Worm (Caenorhabditis elegans) whole organism, L2 larva: Measurements from ENCODE around the gene Y73C8C.4.

ENCODE experiments used
- C34F6.9 ChIP-seq: fragments of 150-350 bp; optimal IDR thresholded peaks from 2 replicates; lab custom pipeline; 2014; ENCODE audit warnings: missing biosample characterization, missing genetic modification characterization
- F13H6.1 ChIP-seq: sonication (generic microtip); optimal IDR thresholded peaks from 2 replicates; lab custom pipeline; 2016; ENCODE audit warnings: missing genetic modification characterization, missing compliant biosample characterization
- R02D3.7 ChIP-seq: fragments of 150-350 bp; optimal IDR thresholded peaks from 2 replicates; lab custom pipeline; 2014; ENCODE audit warnings: missing biosample characterization, missing genetic modification characterization
- ZK546.5 ChIP-seq: sonication (generic microtip); optimal IDR thresholded peaks from 2 replicates; lab custom pipeline; 2017; ENCODE audit warnings: missing biosample characterization, missing genetic modification characterization
- aly-2 ChIP-seq: fragments of 150-350 bp; optimal IDR thresholded peaks from 2 replicates; lab custom pipeline; 2014; ENCODE audit warnings: missing biosample characterization, missing genetic modification characterization
- blmp-1 ChIP-seq: sonication (generic microtip); optimal IDR thresholded peaks from 2 replicates; lab custom pipeline; 2017; ENCODE audit warnings: missing genetic modification characterization, mild to moderate bottlenecking, missing compliant biosample characterization, antibody characterized with exemption, moderate library complexity; ENCODE audit not compliant: insufficient read depth
- crh-2 ChIP-seq: sonication (generic microtip); optimal IDR thresholded peaks from 2 replicates; lab custom pipeline; 2017; ENCODE audit warnings: missing biosample characterization, missing genetic modification characterization
- dmd-4 ChIP-seq: sonication (generic microtip); optimal IDR thresholded peaks from 2 replicates; lab custom pipeline; 2017; ENCODE audit warnings: missing biosample characterization, missing genetic modification characterization
- egl-27 ChIP-seq: sonication (generic microtip); optimal IDR thresholded peaks from 3 replicates; lab custom pipeline; 2017; ENCODE audit warnings: missing biosample characterization, missing genetic modification reagents, missing genetic modification characterization
- elt-1 ChIP-seq: fragments of 150-350 bp; optimal IDR thresholded peaks from 2 replicates; lab custom pipeline; 2014; ENCODE audit warnings: missing biosample characterization, missing genetic modification characterization
- fos-1 ChIP-seq: fragments of 150-350 bp; optimal IDR thresholded peaks from 2 replicates; lab custom pipeline; 2014; ENCODE audit warnings: missing biosample characterization, missing genetic modification characterization
- lin-11 ChIP-seq: fragments of 150-350 bp; sonication (generic microtip); optimal IDR thresholded peaks from 2 replicates; lab custom pipeline; 2014; ENCODE audit warnings: missing biosample characterization, missing genetic modification characterization, inconsistent platforms, mixed read lengths
- lin-13 ChIP-seq: fragments of 150-350 bp; optimal IDR thresholded peaks from 2 replicates; lab custom pipeline; 2014; ENCODE audit warnings: missing biosample characterization, missing genetic modification reagents, missing genetic modification characterization
- lsy-2 ChIP-seq, 2 experiments: fragments of 150-350 bp in 1 of 2; sonication (generic microtip) in 1 of 2; optimal IDR thresholded peaks; 2 replicates each; lab custom pipeline; 2014 to 2017; ENCODE audit warnings: missing biosample characterization in 2 of 2, missing genetic modification characterization in 2 of 2
- mdl-1 ChIP-seq, 2 experiments: fragments of 150-350 bp in 1 of 2; sonication (generic microtip) in 1 of 2; optimal IDR thresholded peaks; 2 replicates each; lab custom pipeline; 2017; ENCODE audit warnings: missing biosample characterization in 2 of 2, missing genetic modification characterization in 2 of 2
- nhr-10 ChIP-seq: sonication (generic microtip); optimal IDR thresholded peaks from 2 replicates; lab custom pipeline; 2017; ENCODE audit warnings: missing biosample characterization, missing genetic modification characterization
- nhr-11 ChIP-seq: fragments of 150-350 bp; optimal IDR thresholded peaks from 2 replicates; lab custom pipeline; 2014; ENCODE audit warnings: missing biosample characterization, missing genetic modification characterization
- nhr-12 ChIP-seq: fragments of 150-350 bp; optimal IDR thresholded peaks from 2 replicates; lab custom pipeline; 2014; ENCODE audit warnings: missing biosample characterization, missing genetic modification characterization
- nhr-21 ChIP-seq: fragments of 150-350 bp; optimal IDR thresholded peaks from 2 replicates; lab custom pipeline; 2014; ENCODE audit warnings: missing biosample characterization, missing genetic modification characterization
- nhr-23 ChIP-seq: fragments of 150-350 bp; optimal IDR thresholded peaks from 2 replicates; lab custom pipeline; 2014; ENCODE audit warnings: missing biosample characterization, missing genetic modification reagents, missing genetic modification characterization
- nhr-237 ChIP-seq: fragments of 150-350 bp; optimal IDR thresholded peaks from 2 replicates; lab custom pipeline; 2014; ENCODE audit warnings: missing biosample characterization, missing genetic modification characterization
- nhr-25 ChIP-seq: fragments of 150-350 bp; sonication (generic microtip); optimal IDR thresholded peaks from 3 replicates; lab custom pipeline; 2014; ENCODE audit warnings: missing biosample characterization, missing genetic modification characterization
- nhr-6 ChIP-seq: fragments of 150-350 bp; optimal IDR thresholded peaks from 2 replicates; lab custom pipeline; 2014; ENCODE audit warnings: missing biosample characterization, missing genetic modification characterization
- peb-1 ChIP-seq: fragments of 150-350 bp; optimal IDR thresholded peaks from 2 replicates; lab custom pipeline; 2014; ENCODE audit warnings: missing biosample characterization, missing genetic modification characterization
- sem-4 ChIP-seq: fragments of 150-350 bp; optimal IDR thresholded peaks from 2 replicates; lab custom pipeline; 2014; ENCODE audit warnings: missing biosample characterization, missing genetic modification reagents, missing genetic modification characterization
- sma-3 ChIP-seq: sonication (generic microtip); optimal IDR thresholded peaks from 2 replicates; lab custom pipeline; 2016; ENCODE audit warnings: missing genetic modification reagents, missing genetic modification characterization, missing compliant biosample characterization
- sma-9 ChIP-seq, 2 experiments: fragments of 150-350 bp in 1 of 2; sonication (generic microtip) in 1 of 2; optimal IDR thresholded peaks; 2 replicates each; lab custom pipeline; 2014 to 2016; ENCODE audit warnings: missing genetic modification characterization in 2 of 2, mild to moderate bottlenecking in 1 of 2, missing biosample characterization in 1 of 2, missing compliant biosample characterization in 1 of 2, missing genetic modification reagents in 1 of 2, moderate library complexity in 1 of 2
- unc-62 ChIP-seq: fragments of 150-350 bp; optimal IDR thresholded peaks from 2 replicates; lab custom pipeline; 2014; ENCODE audit warnings: missing biosample characterization, missing genetic modification reagents, missing genetic modification characterization
- zag-1 ChIP-seq: fragments of 150-350 bp; optimal IDR thresholded peaks from 2 replicates; lab custom pipeline; 2014; ENCODE audit warnings: missing biosample characterization, missing genetic modification characterization
- ztf-11 ChIP-seq: sonication (generic microtip); optimal IDR thresholded peaks from 2 replicates; lab custom pipeline; 2017; ENCODE audit warnings: missing biosample characterization, missing genetic modification characterization
- ztf-4 ChIP-seq: fragments of 150-350 bp; optimal IDR thresholded peaks from 2 replicates; lab custom pipeline; 2014; ENCODE audit warnings: missing biosample characterization, missing genetic modification characterization

Gene Y73C8C.4

DNA sequence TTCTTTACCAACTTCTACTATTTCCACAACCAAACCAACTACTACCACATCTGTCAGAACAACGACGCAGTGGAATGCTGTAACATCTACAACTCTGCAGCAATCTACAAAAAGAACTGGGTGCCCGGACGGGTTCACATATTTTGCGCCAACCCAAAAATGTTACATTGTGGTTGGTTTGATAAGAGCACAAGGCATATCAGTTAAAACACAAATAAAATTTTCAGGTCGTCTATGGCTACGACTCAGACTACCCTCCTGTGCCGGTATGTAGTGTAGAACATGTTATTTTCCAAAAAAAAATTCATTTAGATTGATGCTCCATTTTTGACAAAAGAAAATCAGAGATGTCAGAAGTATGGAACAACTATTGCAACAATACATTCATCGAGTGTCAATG is 17.2 kb upstream of the Y73C8C.4 start:
- TF ChIP-seq ztf-4 (no peak), crh-2 (no peak), nhr-237 (no peak), egl-27 (tag; lab: Kevin White, UChicago) (no peak), unc-62 (GFP tag; lab: Kevin White, UChicago) (no peak), zag-1 (tag; lab: Kevin White, UChicago) (no peak)

DNA sequence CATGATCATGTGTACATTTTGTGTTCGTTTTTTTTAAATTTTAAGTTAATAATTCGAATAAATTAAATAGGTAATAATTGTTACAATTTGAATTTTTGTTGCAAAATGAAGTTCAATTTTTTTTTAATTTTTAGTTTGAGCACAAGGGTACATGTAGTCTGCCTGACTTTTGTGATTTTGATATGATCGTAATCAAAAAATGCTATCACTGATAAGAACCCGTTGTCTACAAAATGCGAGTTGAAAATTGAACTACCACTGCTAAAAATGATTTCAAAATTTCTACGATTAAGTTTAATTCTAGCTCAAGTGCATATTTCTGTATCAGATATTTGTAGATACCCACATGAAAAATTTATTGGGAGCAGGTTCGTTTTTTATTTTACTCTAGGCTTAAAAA is 16.2 kb upstream of the Y73C8C.4 start, which contains the start of gene clec-210:
Gene clec-210, plus strand, starts transcription at position 211 of the 400 bp plus-strand sequence.
- TF ChIP-seq fos-1 (tag; lab: Kevin White, UChicago) (peak; percentile 28), elt-1 (tag; lab: Kevin White, UChicago) (no peak)

DNA sequence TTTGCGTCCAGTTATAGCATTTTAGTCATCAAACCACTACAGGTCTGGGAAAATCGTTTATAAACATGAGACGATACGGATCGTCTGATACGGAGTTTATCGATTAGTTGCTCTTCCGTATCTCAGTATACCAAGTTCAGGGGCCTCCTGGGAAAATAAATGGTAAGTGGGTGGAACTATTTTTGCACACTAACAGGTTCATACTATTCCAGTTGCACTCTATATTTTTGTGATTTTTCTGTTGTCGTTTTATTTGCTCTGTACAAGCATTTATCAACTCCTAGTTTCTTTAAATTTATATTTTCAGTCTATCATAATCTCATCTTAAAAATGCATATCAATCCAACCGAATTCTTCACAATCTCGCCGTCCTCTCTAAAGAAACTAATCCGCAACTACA is 13.0 kb upstream of the Y73C8C.4 start, which contains the start of gene Y73C8C.3:
Gene Y73C8C.3, plus strand, starts transcription at position 301 of the 400 bp plus-strand sequence.
- TF ChIP-seq lin-13 (GFP tag; lab: Kevin White, UChicago) (no peak), peb-1 (tag; lab: Kevin White, UChicago) (no peak), F13H6.1 (tag; lab: Kevin White, UChicago) (no peak), C34F6.9 (tag; lab: Kevin White, UChicago) (no peak), ztf-11 (tag; lab: Kevin White, UChicago) (no peak), elt-1 (tag; lab: Kevin White, UChicago) (no peak), R02D3.7 (no peak), unc-62 (GFP tag; lab: Kevin White, UChicago) (no peak)

DNA sequence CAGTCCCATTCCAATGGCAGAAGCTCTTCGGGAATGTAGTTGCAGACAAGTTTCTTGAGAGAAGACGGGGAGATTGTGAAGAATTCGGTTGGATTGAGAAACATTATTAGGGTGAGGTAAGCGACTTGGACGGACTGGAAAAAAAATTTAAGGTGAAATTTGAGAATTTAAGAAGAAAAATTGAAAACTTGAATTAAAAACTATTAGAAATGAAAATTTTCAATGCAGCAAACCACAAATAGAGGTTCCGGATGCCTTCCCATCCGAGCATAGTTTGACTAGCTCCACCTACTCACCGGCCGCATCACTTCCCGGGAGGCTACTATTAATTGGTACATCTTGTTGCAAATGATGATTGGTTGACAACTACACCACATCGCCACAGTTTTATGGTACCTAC is 11.8 kb upstream of the Y73C8C.4 start, which contains the start of gene Y73C8C.8:
Gene Y73C8C.8, minus strand, starts transcription at position 101 of the 400 bp plus-strand sequence.
- no peak for TF ChIP-seq sem-4 (tag; lab: Kevin White, UChicago)
- TF ChIP-seq ztf-4: no peak

DNA sequence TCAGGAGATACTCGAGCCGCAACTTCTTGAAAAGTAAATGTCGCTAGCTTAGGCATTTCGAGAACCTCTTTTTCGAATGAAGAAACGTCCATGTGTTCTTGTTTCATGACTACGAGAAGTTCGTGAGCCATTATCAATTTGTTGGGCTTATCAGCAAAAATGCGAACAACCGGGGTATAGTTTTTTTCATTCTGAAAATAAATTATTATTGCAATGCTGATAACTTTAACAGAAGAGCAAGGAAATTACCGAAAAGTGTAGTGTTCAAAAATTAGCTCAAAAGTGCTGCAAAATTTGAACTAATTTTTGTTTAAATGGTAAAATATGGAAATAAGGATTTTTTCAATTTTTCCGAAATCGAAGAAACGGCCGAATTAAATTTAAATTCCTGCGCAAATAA is 10.2 kb upstream of the Y73C8C.4 start:
- TF ChIP-seq sma-3 (no peak), aly-2 (tag; lab: Kevin White, UChicago) (no peak), nhr-6 (no peak), fos-1 (tag; lab: Kevin White, UChicago) (peak; percentile 22)

DNA sequence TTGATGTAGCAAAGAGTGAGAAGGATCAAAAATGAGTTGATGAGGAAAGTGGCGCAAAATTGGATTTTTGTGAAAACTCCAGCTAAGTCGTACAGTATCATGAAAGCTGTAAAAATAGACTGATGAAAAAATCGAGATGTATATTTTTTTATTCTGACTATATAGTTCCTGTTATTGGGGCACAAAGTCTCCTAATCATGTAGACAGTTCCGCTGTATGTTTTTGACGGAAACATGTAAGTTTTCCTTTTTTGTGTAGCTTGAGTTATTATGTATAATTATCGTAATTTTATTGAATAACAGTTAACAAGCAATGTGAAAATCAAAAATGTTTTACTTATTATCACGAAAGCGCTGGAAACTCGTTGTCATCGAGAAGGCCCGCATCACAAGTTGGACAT is 5.5 kb upstream of the Y73C8C.4 start, which contains the start of gene str-68:
Gene str-68, minus strand, starts transcription at position 101 of the 400 bp plus-strand sequence.
- TF ChIP-seq R02D3.7: no peak
- no peak for TF ChIP-seq dmd-4

DNA sequence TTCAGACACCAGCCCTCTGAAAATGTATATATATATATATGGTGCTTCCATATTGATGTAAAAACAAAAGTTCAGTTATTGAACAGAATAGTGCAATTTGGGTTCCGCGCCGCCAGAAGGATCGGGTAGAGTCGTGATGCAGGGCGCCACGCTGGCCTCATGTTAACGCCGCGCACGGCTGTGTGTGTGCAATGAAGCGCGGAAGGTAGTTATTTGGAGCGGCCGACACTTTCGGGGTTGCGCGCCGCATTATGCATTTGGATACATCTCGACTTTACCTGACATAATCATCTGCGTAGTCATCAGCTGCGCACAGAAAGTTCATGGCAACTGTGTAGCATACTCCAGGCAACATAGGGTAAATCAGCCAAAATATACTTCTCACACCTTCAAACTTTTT is 4.8 kb upstream of the Y73C8C.4 start:
- no peak for TF ChIP-seq lin-11

DNA sequence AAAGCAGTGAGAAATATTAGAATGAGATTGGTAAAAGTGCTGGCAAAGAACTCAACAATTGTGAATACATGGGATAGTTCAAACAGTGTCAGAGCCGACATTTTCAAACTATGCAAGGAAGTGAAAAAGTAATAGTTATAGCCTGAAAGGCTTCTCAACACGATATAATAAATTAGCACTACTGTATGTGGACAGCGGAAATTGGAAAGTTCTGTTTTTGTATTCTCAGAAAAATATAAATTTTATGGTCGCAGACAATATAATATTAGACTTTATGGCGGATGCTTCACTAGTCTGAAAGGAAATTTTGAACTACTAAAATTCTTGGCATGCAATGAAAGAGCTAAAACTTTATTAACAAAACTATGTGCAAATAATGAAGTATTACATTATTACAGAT is 3.9 kb upstream of the Y73C8C.4 start, which contains the start of gene str-69:
Gene str-69, minus strand, starts transcription at position 101 of the 400 bp plus-strand sequence.
- no peak for TF ChIP-seq nhr-25
- TF ChIP-seq nhr-23 (tag; lab: Kevin White, UChicago): no peak
- TF ChIP-seq nhr-10 (tag; lab: Kevin White, UChicago): no peak
- no peak for TF ChIP-seq lsy-2 (tag; optimal IDR thresholded peaks at IDR 0.05; lab: Kevin White, UChicago)
- TF ChIP-seq mdl-1 (tag; optimal IDR thresholded peaks at IDR 0.05; lab: Kevin White, UChicago): no peak
- no peak for TF ChIP-seq nhr-11 (tag; lab: Kevin White, UChicago)
- no peak for TF ChIP-seq fos-1 (tag; lab: Kevin White, UChicago)
- no peak for TF ChIP-seq sem-4 (tag; lab: Kevin White, UChicago)
- no peak for TF ChIP-seq nhr-21 (tag; lab: Kevin White, UChicago)
- TF ChIP-seq blmp-1: no peak
- no peak for TF ChIP-seq ZK546.5 (tag; lab: Kevin White, UChicago)
- no peak for TF ChIP-seq nhr-12 (tag; lab: Kevin White, UChicago)
- no peak for TF ChIP-seq sma-9 (GFP tag; optimal IDR thresholded peaks at IDR 0.05; lab: Kevin White, UChicago)
- no peak for TF ChIP-seq sma-9 (tag; optimal IDR thresholded peaks at IDR 0.05; lab: Kevin White, UChicago)
